Worm (Caenorhabditis elegans) whole organism, L4 larva: Measurements from ENCODE around the gene F40F9.10.

Experiments used
- R02D3.7 ChIP-seq: fragments of 150-350 bp; sonication (generic microtip); optimal IDR thresholded peaks from 3 replicates; lab custom pipeline; 2014; ENCODE audit warnings: missing biosample characterization, missing genetic modification characterization
- T20F7.1 ChIP-seq: fragments of 200-800 bp; sonication (Bioruptor generic); optimal IDR thresholded peaks from 2 replicates; lab custom pipeline; 2018; ENCODE audit warnings: mild to moderate bottlenecking, missing genetic modification characterization, missing compliant biosample characterization
- T26A8.4 ChIP-seq: fragments of 200-800 bp; sonication (Bioruptor generic); IDR thresholded peaks from 2 replicates; pipeline ENCODE4 v1.3.6; 2022; ENCODE audit warnings: missing genetic modification characterization, missing compliant biosample characterization
- Y105C5A.15 ChIP-seq: fragments of 200-800 bp; sonication (Bioruptor generic); IDR thresholded peaks from 2 replicates; pipeline ENCODE4 v1.3.6; 2022; ENCODE audit warnings: missing genetic modification characterization, missing compliant biosample characterization
- Y48G9A.11 ChIP-seq: fragments of 200-800 bp; sonication (Bioruptor generic); IDR thresholded peaks from 2 replicates; pipeline ENCODE4 v1.3.6; 2022; ENCODE audit warnings: missing genetic modification reagents, missing genetic modification characterization, missing compliant biosample characterization
- Y5F2A.4 ChIP-seq: fragments of 200-800 bp; sonication (Bioruptor generic); optimal IDR thresholded peaks from 2 replicates; lab custom pipeline; 2018; ENCODE audit warnings: mild to moderate bottlenecking, missing genetic modification characterization, missing compliant biosample characterization
- aha-1 ChIP-seq: fragments of 150-350 bp; peaks from one replicate; lab custom pipeline; 2014; ENCODE audit warnings: missing biosample characterization, missing genetic modification characterization
- ama-1 ChIP-seq: fragments of 150-350 bp; optimal IDR thresholded peaks from 2 replicates; lab custom pipeline; 2014; ENCODE audit warnings: inconsistent platforms, mixed read lengths
- arid-1 ChIP-seq: fragments of 200-800 bp; sonication (Bioruptor generic); conservative IDR thresholded peaks from 2 replicates; pipeline ENCODE4 v1.3.6; 2022; ENCODE audit warnings: missing genetic modification reagents, missing genetic modification characterization, missing compliant biosample characterization
- ceh-32 ChIP-seq: sonication (generic microtip); optimal IDR thresholded peaks from 2 replicates; lab custom pipeline; 2016; ENCODE audit warnings: mild to moderate bottlenecking, missing genetic modification characterization, missing compliant biosample characterization; ENCODE audit not compliant: poor library complexity
- ceh-82 ChIP-seq: sonication (generic microtip); optimal IDR thresholded peaks from 2 replicates; lab custom pipeline; 2017; ENCODE audit warnings: missing biosample characterization, missing genetic modification characterization
- ces-1 ChIP-seq: fragments of 150-350 bp; sonication (generic microtip); optimal IDR thresholded peaks from 4 replicates; lab custom pipeline; 2014; ENCODE audit warnings: missing biosample characterization, missing genetic modification reagents, missing genetic modification characterization
- cey-2 ChIP-seq: sonication (generic microtip); optimal IDR thresholded peaks from 3 replicates; lab custom pipeline; 2017; ENCODE audit warnings: missing genetic modification characterization, mild to moderate bottlenecking, missing compliant biosample characterization, antibody characterized with exemption, borderline replicate concordance; ENCODE audit not compliant: insufficient read depth
- daf-16 ChIP-seq, 3 experiments: sonication (generic microtip); optimal IDR thresholded peaks; 2 replicates each; lab custom pipeline; 2016 to 2017; ENCODE audit warnings: missing genetic modification characterization in 3 of 3, missing genetic modification reagents in 3 of 3, mild to moderate bottlenecking in 2 of 3, missing compliant biosample characterization in 2 of 3, missing biosample characterization in 1 of 3, moderate library complexity in 1 of 3
- daf-19 ChIP-seq: fragments of 200-800 bp; sonication (Bioruptor generic); conservative IDR thresholded peaks from 2 replicates; pipeline ENCODE4 v1.3.6; 2022; ENCODE audit warnings: missing genetic modification characterization, missing compliant biosample characterization
- dmd-8 ChIP-seq: fragments of 200-800 bp; sonication (Bioruptor generic); IDR thresholded peaks from 2 replicates; pipeline ENCODE4 v1.3.6; 2022; ENCODE audit warnings: missing genetic modification characterization, missing compliant biosample characterization
- dmd-9 ChIP-seq: fragments of 200-800 bp; sonication (Bioruptor generic); IDR thresholded peaks from 2 replicates; pipeline ENCODE4 v1.3.6; 2022; ENCODE audit warnings: missing genetic modification reagents, missing genetic modification characterization, missing compliant biosample characterization
- dve-1 ChIP-seq: sonication (generic microtip); optimal IDR thresholded peaks from 2 replicates; lab custom pipeline; 2017; ENCODE audit warnings: antibody characterized with exemption, mild to moderate bottlenecking, missing genetic modification characterization, missing compliant biosample characterization; ENCODE audit not compliant: insufficient read depth
- egl-43 ChIP-seq: fragments of 200-800 bp; sonication (Bioruptor generic); IDR thresholded peaks from 2 replicates; pipeline ENCODE4 v1.3.6; 2022; ENCODE audit warnings: missing genetic modification reagents, missing genetic modification characterization, missing compliant biosample characterization
- gei-8 ChIP-seq: fragments of 200-800 bp; sonication (Bioruptor generic); optimal IDR thresholded peaks from 2 replicates; lab custom pipeline; 2018; ENCODE audit warnings: mild to moderate bottlenecking, missing genetic modification characterization, missing compliant biosample characterization
- hlh-11 ChIP-seq: fragments of 200-800 bp; sonication (Bioruptor generic); optimal IDR thresholded peaks from 2 replicates; lab custom pipeline; 2018; ENCODE audit warnings: mild to moderate bottlenecking, missing genetic modification characterization, missing compliant biosample characterization
- hmg-1.1 ChIP-seq: fragments of 200-800 bp; sonication (Bioruptor generic); IDR thresholded peaks from 2 replicates; pipeline ENCODE4 v1.3.6; 2022; ENCODE audit warnings: missing genetic modification reagents, missing genetic modification characterization, missing compliant biosample characterization
- lim-7 ChIP-seq: fragments of 200-800 bp; sonication (Bioruptor generic); IDR thresholded peaks from 2 replicates; pipeline ENCODE4 v1.3.6; 2022; ENCODE audit warnings: missing genetic modification characterization, missing compliant biosample characterization
- lin-1 ChIP-seq: fragments of 200-800 bp; sonication (Bioruptor generic); IDR thresholded peaks from 2 replicates; pipeline ENCODE4 v1.3.6; 2022; ENCODE audit warnings: missing genetic modification reagents, missing genetic modification characterization, missing compliant biosample characterization
- lin-29 ChIP-seq: fragments of 200-800 bp; sonication (Bioruptor generic); IDR thresholded peaks from 2 replicates; pipeline ENCODE4 v1.3.6; 2022; ENCODE audit warnings: missing genetic modification reagents, missing genetic modification characterization, missing compliant biosample characterization
- lsy-2 ChIP-seq, 2 experiments: fragments of 150-350 bp in 1 of 2; sonication (generic microtip) in 1 of 2; optimal IDR thresholded peaks; 2 replicates each; lab custom pipeline; 2014 to 2017; ENCODE audit warnings: missing biosample characterization in 2 of 2, missing genetic modification characterization in 2 of 2
- madf-5 ChIP-seq, 2 experiments: fragments of 200-800 bp; sonication (Bioruptor generic); IDR thresholded peaks; 2 replicates each; pipeline ENCODE4 v1.3.6; 2022; ENCODE audit warnings: missing compliant biosample characterization in 2 of 2, missing genetic modification characterization in 2 of 2
- mdt-29 ChIP-seq: fragments of 200-800 bp; sonication (Bioruptor generic); IDR thresholded peaks from 2 replicates; pipeline ENCODE4 v1.3.6; 2022; ENCODE audit warnings: missing genetic modification reagents, missing genetic modification characterization, missing compliant biosample characterization
- mes-2 ChIP-seq: sonication (generic microtip); optimal IDR thresholded peaks from 2 replicates; lab custom pipeline; 2016; ENCODE audit warnings: missing genotype, mild to moderate bottlenecking, missing genetic modification characterization, missing compliant biosample characterization; ENCODE audit not compliant: poor library complexity, severe bottlenecking
- mxl-3 ChIP-seq: fragments of 200-800 bp; sonication (Bioruptor generic); optimal IDR thresholded peaks from 2 replicates; lab custom pipeline; 2018; ENCODE audit warnings: mild to moderate bottlenecking, missing genetic modification characterization, missing compliant biosample characterization
- nhr-11 ChIP-seq: fragments of 150-350 bp; optimal IDR thresholded peaks from 2 replicates; lab custom pipeline; 2014; ENCODE audit warnings: missing biosample characterization, missing genetic modification characterization
- saeg-2 ChIP-seq: fragments of 200-800 bp; sonication (Bioruptor generic); IDR thresholded peaks from 2 replicates; pipeline ENCODE4 v1.3.6; 2022; ENCODE audit warnings: missing genetic modification reagents, missing genetic modification characterization, missing compliant biosample characterization
- set-16 ChIP-seq: fragments of 200-800 bp; sonication (Bioruptor generic); IDR thresholded peaks from 2 replicates; pipeline ENCODE4 v1.3.6; 2022; ENCODE audit warnings: missing genetic modification reagents, missing genetic modification characterization, missing compliant biosample characterization
- snpc-1.2 ChIP-seq: fragments of 200-800 bp; sonication (Bioruptor generic); IDR thresholded peaks from 2 replicates; pipeline ENCODE4 v1.3.6; 2022; ENCODE audit warnings: missing genetic modification reagents, missing genetic modification characterization, missing compliant biosample characterization
- snpc-4 ChIP-seq: fragments of 150-350 bp; optimal IDR thresholded peaks from 2 replicates; lab custom pipeline; 2014; ENCODE audit warnings: missing biosample characterization, missing genetic modification characterization
- tag-97 ChIP-seq: fragments of 200-800 bp; sonication (Bioruptor generic); IDR thresholded peaks from 2 replicates; pipeline ENCODE4 v1.3.6; 2022; ENCODE audit warnings: missing genetic modification characterization, missing compliant biosample characterization
- tra-1 ChIP-seq: fragments of 200-800 bp; sonication (Bioruptor generic); IDR thresholded peaks from 2 replicates; pipeline ENCODE4 v1.3.6; 2022; ENCODE audit warnings: missing genetic modification reagents, missing genetic modification characterization, missing compliant biosample characterization
- unc-130 ChIP-seq: sonication (generic microtip); optimal IDR thresholded peaks from 2 replicates; lab custom pipeline; 2016; ENCODE audit warnings: missing genetic modification reagents, missing genetic modification characterization, missing compliant biosample characterization
- unc-62 ChIP-seq, 3 experiments: fragments of 150-350 bp in 1 of 3; sonication (generic microtip); optimal IDR thresholded peaks in 2 of 3; peaks in 1 of 3; 1 replicate in 1 of 3; 2 replicates in 2 of 3; lab custom pipeline; 2014 to 2017; ENCODE audit warnings: missing biosample characterization in 3 of 3, missing genetic modification characterization in 3 of 3, missing genetic modification reagents in 3 of 3, missing genotype in 1 of 3
- vab-7 ChIP-seq: fragments of 200-800 bp; sonication (Bioruptor generic); IDR thresholded peaks from 2 replicates; pipeline ENCODE4 v1.3.6; 2022; ENCODE audit warnings: missing genetic modification reagents, missing genetic modification characterization, missing compliant biosample characterization
- zfp-3 ChIP-seq: fragments of 200-800 bp; sonication (Bioruptor generic); conservative IDR thresholded peaks from 2 replicates; pipeline ENCODE4 v1.3.6; 2022; ENCODE audit warnings: missing genetic modification reagents, missing genetic modification characterization, missing compliant biosample characterization
- zip-2 ChIP-seq: fragments of 150-350 bp; optimal IDR thresholded peaks from 2 replicates; lab custom pipeline; 2014; ENCODE audit warnings: missing biosample characterization, missing genetic modification characterization
- ztf-11 ChIP-seq: fragments of 150-350 bp; optimal IDR thresholded peaks from 2 replicates; lab custom pipeline; 2014; ENCODE audit warnings: missing biosample characterization, missing genetic modification characterization
- ztf-7 ChIP-seq: fragments of 150-350 bp; optimal IDR thresholded peaks from 2 replicates; lab custom pipeline; 2014; ENCODE audit warnings: missing biosample characterization, missing genetic modification characterization

Gene F40F9.10

DNA sequence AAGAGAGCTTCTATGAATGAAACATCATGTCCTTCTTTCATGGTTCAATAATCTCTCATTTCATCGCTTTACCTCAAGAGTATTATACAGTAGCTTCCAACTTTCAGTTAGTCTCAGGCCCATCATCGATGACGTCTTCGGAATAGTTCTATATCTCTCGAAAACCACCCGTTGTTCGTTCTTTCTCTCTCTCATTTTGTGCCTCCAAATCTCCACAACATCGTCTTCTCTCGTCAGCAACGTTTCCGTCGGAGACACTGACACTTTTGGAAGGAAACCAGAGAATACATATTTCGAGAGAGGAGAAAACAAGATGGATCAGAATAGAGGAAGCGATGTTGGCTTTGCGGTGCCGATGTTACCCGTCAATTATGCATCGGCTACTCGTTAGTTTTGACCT is 18.4 kb upstream of the F40F9.10 start:
- no peak for TF ChIP-seq lin-29
- TF ChIP-seq daf-16 (GFP tag; optimal IDR thresholded peaks at IDR 0.05; lab: Kevin White, UChicago), result no peak
- no peak for TF ChIP-seq daf-16 (tag; optimal IDR thresholded peaks at IDR 0.05; lab: Kevin White, UChicago)
- no peak; the same call in 1 of the 2 replicates for TF ChIP-seq Y48G9A.11 (GFP tag; lab: Robert Waterston, UW)
- TF ChIP-seq ama-1 (lab: Kevin White, UChicago), result peak; percentile 43
- 0 out of 2 replicates have a peak, but pooled peaks have one; percentile 17 for TF ChIP-seq saeg-2 (GFP tag; lab: Robert Waterston, UW)
- peak; percentile 66; the same call in 1 of the 2 replicates for TF ChIP-seq vab-7 (GFP tag; lab: Robert Waterston, UW)
- TF ChIP-seq lsy-2 (tag; optimal IDR thresholded peaks at IDR 0.05; lab: Kevin White, UChicago), result peak; percentile 33 to 35
- TF ChIP-seq Y105C5A.15, result 0 out of 2 replicates have a peak, but pooled peaks have one; percentile 3
- TF ChIP-seq set-16 (GFP tag; lab: Robert Waterston, UW), result no peak
- peak in 1 of 2 experiments; percentile 78 for TF ChIP-seq unc-62 (GFP tag; optimal IDR thresholded peaks at IDR 0.05 in 1 of 2; lab: Kevin White, UChicago)
- no peak for TF ChIP-seq unc-62 (tag; optimal IDR thresholded peaks at IDR 0.05; lab: Kevin White, UChicago)
- TF ChIP-seq mxl-3 (GFP tag; lab: Kevin White, UChicago), result no peak
- peak; percentile 41 for TF ChIP-seq Y5F2A.4 (GFP tag; lab: Kevin White, UChicago)
- TF ChIP-seq dmd-9 (GFP tag; lab: Robert Waterston, UW), result no peak
- TF ChIP-seq aha-1 (tag; lab: Kevin White, UChicago), result peak; percentile 80
- no peak for TF ChIP-seq ces-1 (GFP tag; lab: Kevin White, UChicago)
- TF ChIP-seq hmg-1.1, result no peak
- 0 out of 2 replicates have a peak, but pooled peaks have one; percentile 5 for TF ChIP-seq lim-7
- TF ChIP-seq mdt-29 (GFP tag; lab: Robert Waterston, UW), result peak; percentile 54
- TF ChIP-seq mes-2 (tag; lab: Kevin White, UChicago), result peak; percentile 47
- no peak for TF ChIP-seq hlh-11 (tag; lab: Kevin White, UChicago)
- no peak for TF ChIP-seq tag-97 (GFP tag; lab: Robert Waterston, UW)
- TF ChIP-seq R02D3.7 (tag; lab: Kevin White, UChicago), result no peak
- TF ChIP-seq zip-2 (tag; lab: Kevin White, UChicago), result no peak
- peak; percentile 70 for TF ChIP-seq egl-43 (GFP tag; lab: Robert Waterston, UW)
- no peak for TF ChIP-seq lin-1 (GFP tag; lab: Robert Waterston, UW)
- peak; percentile 49; the same call in 1 of the 2 replicates for TF ChIP-seq dmd-8 (GFP tag; lab: Robert Waterston, UW)

ce11 chrV:9730743-9731706 is 17.6 kb upstream of the F40F9.10 start:
- no peak for TF ChIP-seq ceh-82 (tag; lab: Kevin White, UChicago)
- peak; percentile 96 for TF ChIP-seq dve-1 (tag; lab: Kevin White, UChicago)
- TF ChIP-seq ztf-11 (tag; lab: Kevin White, UChicago), result no peak
- peak; percentile 82 for TF ChIP-seq gei-8 (GFP tag; lab: Kevin White, UChicago)
- peak; percentile 82 for TF ChIP-seq T20F7.1
- TF ChIP-seq arid-1 (GFP tag; lab: Robert Waterston, UW), result no peak
- TF ChIP-seq madf-5 (GFP tag; IDR thresholded peaks at IDR 0.05; lab: Robert Waterston, UW), result 0 out of 4 replicates have a peak, but pooled peaks of 1 of the 2 experiments have one; percentile 1
- peak; percentile 83 for TF ChIP-seq tra-1 (GFP tag; lab: Robert Waterston, UW)
- no peak for TF ChIP-seq Y48G9A.11 (GFP tag; lab: Robert Waterston, UW)
- TF ChIP-seq unc-130 (GFP tag; lab: Kevin White, UChicago), result no peak
- TF ChIP-seq lsy-2 (tag; optimal IDR thresholded peaks at IDR 0.05; lab: Kevin White, UChicago), result peak; percentile 95 to 98
- peak; percentile 73; the same call in 1 of the 2 replicates for TF ChIP-seq zfp-3 (GFP tag; lab: Robert Waterston, UW)
- peak; percentile 75; the same call in 1 of the 2 replicates for TF ChIP-seq saeg-2 (GFP tag; lab: Robert Waterston, UW)
- TF ChIP-seq egl-43 (GFP tag; lab: Robert Waterston, UW), result peak; percentile 93
- peak; percentile 97 for TF ChIP-seq nhr-11 (tag; lab: Kevin White, UChicago)
- TF ChIP-seq T26A8.4 (GFP tag; lab: Robert Waterston, UW), result peak; percentile 86
- no peak for TF ChIP-seq snpc-1.2 (GFP tag; lab: Robert Waterston, UW)
- peak; percentile 61; the same call in 1 of the 2 replicates for TF ChIP-seq daf-19 (GFP tag; lab: Robert Waterston, UW)
- TF ChIP-seq ceh-32, result no peak
- peak; percentile 76 for TF ChIP-seq cey-2
- TF ChIP-seq daf-16 (GFP tag; optimal IDR thresholded peaks at IDR 0.05; lab: Kevin White, UChicago), result peak; percentile 41 to 55
- TF ChIP-seq daf-16 (tag; optimal IDR thresholded peaks at IDR 0.05; lab: Kevin White, UChicago), result peak; percentile 83
- TF ChIP-seq ztf-7 (tag; lab: Kevin White, UChicago), result peak; percentile 42
- no peak for TF ChIP-seq snpc-4
